Fruit fly (Drosophila melanogaster): ENCODE results near the gene CG14434.

CG14434 gene

DNA sequence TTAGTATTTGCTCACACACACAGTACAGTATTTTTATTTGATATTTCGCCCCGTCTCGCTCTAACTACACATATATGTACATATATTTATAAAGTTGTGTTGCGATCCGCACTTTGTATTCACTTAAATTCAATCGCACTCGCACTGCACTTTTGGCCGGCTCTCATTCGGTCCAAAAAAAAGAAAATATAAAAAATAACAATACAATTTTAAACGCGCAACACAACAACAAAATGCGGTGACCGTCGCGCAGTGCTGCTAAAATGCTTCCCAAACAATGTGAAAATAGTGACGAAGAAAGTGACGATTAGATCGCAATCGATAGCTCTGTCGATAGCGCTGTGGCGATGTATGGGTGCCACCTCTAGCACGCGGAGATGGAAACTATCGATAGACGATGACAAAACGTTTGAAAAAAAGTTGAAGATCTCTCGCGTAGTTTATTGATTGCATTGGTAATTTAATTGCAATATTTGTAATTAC is 63.6 kb downstream of the CG14434 start, which contains the start of the genes C3G and pod1 (continued):
- no peak for TF ChIP-seq Mes4 (GFP tag; optimal IDR thresholded peaks at IDR 0.05)
- no peak for TF ChIP-seq pros (GFP tag; optimal IDR thresholded peaks at IDR 0.05)
- no peak for TF ChIP-seq CG8290 (GFP tag; optimal IDR thresholded peaks at IDR 0.05)
- peak in 1 of 2 experiments; percentile 77 for TF ChIP-seq CG8290 (tag; optimal IDR thresholded peaks at IDR 0.05)
- peak; percentile 85 for TF ChIP-seq CG2129 (GFP tag; IDR thresholded peaks at IDR 0.05; ENCODE audit: partially characterized antibody)
- peak; percentile 71 for TF ChIP-seq row (GFP tag; IDR thresholded peaks at IDR 0.05)
- TF ChIP-seq Sry-δ (GFP tag; optimal IDR thresholded peaks at IDR 0.05) = peak; percentile 100
- no peak for TF ChIP-seq Kr (GFP tag; optimal IDR thresholded peaks at IDR 0.05)
- no peak for TF ChIP-seq B-H1 (GFP tag; IDR thresholded peaks at IDR 0.05)
- TF ChIP-seq bowl (GFP tag; IDR thresholded peaks at IDR 0.05) = no peak
- TF ChIP-seq CG4730 (GFP tag; IDR thresholded peaks at IDR 0.05) = no peak
- no peak for TF ChIP-seq Taf1 (GFP tag; IDR thresholded peaks at IDR 0.05)
- peak; percentile 16 for TF ChIP-seq luna (GFP tag; optimal IDR thresholded peaks at IDR 0.05)
- no peak for TF ChIP-seq CG31365 (tag; optimal IDR thresholded peaks at IDR 0.05)
- no peak for TF ChIP-seq CG10565 (GFP tag; optimal IDR thresholded peaks at IDR 0.05)
- no peak for TF ChIP-seq CG12104 (GFP tag; optimal IDR thresholded peaks at IDR 0.05)
- peak; percentile 7 for TF ChIP-seq scrt (GFP tag; optimal IDR thresholded peaks at IDR 0.05)
- no peak for TF ChIP-seq z (GFP tag; IDR thresholded peaks at IDR 0.05)
- TF ChIP-seq C15 (GFP tag; IDR thresholded peaks at IDR 0.05) = no peak
- no peak for TF ChIP-seq CTCF (GFP tag; optimal IDR thresholded peaks at IDR 0.05)
- TF ChIP-seq CG3065 (GFP tag; optimal IDR thresholded peaks at IDR 0.05) = no peak
- TF ChIP-seq pzg (GFP tag; optimal IDR thresholded peaks at IDR 0.05) = peak; percentile 96
- TF ChIP-seq Nf-YC (tag; optimal IDR thresholded peaks at IDR 0.05) = peak; percentile 45
- peak; percentile 96 for TF ChIP-seq Scr (GFP tag; IDR thresholded peaks at IDR 0.05; ENCODE audit: partially characterized antibody)
- no peak for TF ChIP-seq CG17328 (GFP tag; IDR thresholded peaks at IDR 0.05)
- TF ChIP-seq Aef1 (GFP tag; IDR thresholded peaks at IDR 0.05) = peak; percentile 77
- TF ChIP-seq nerfin-2 (GFP tag; IDR thresholded peaks at IDR 0.05; ENCODE audit: partially characterized antibody) = peak; percentile 96
- peak; percentile 18 for TF ChIP-seq CG2678 (tag; optimal IDR thresholded peaks at IDR 0.05)
- TF ChIP-seq CG8944 (GFP tag; optimal IDR thresholded peaks at IDR 0.05) = peak; percentile 11
- TF ChIP-seq MBD-R2 (GFP tag; IDR thresholded peaks at IDR 0.05) = peak; percentile 69
- TF ChIP-seq HLH4C (GFP tag; IDR thresholded peaks at IDR 0.05; ENCODE audit: partially characterized antibody) = peak; percentile 98
- no peak for TF ChIP-seq CG1233 (GFP tag; optimal IDR thresholded peaks at IDR 0.05)
- peak; percentile 39 for TF ChIP-seq CG12155 (GFP tag; optimal IDR thresholded peaks at IDR 0.05)
- TF ChIP-seq CG9215 (GFP tag; IDR thresholded peaks at IDR 0.05) = no peak
- TF ChIP-seq pan (optimal IDR thresholded peaks at IDR 0.05) = no peak
- TF ChIP-seq pan (GFP tag; optimal IDR thresholded peaks at IDR 0.05 in 1 of 2, IDR thresholded peaks at IDR 0.05 in 1 of 2) = no peak
- no peak for TF ChIP-seq Spps (tag; optimal IDR thresholded peaks at IDR 0.05)
- TF ChIP-seq CG12769 (tag; optimal IDR thresholded peaks at IDR 0.05) = peak; percentile 42
- no peak for TF ChIP-seq CG34376 (GFP tag; optimal IDR thresholded peaks at IDR 0.05)
- peak; percentile 15 for TF ChIP-seq YL-1 (GFP tag; optimal IDR thresholded peaks at IDR 0.05)
- peak; percentile 67 for TF ChIP-seq CG13894 (tag; optimal IDR thresholded peaks at IDR 0.05)
- no peak for TF ChIP-seq Hey (tag; optimal IDR thresholded peaks at IDR 0.05)
- no peak for TF ChIP-seq Hr51 (GFP tag; optimal IDR thresholded peaks at IDR 0.05)
- peak; percentile 21 for TF ChIP-seq Mad (GFP tag; optimal IDR thresholded peaks at IDR 0.05)
- no peak for TF ChIP-seq Hr39 (optimal IDR thresholded peaks at IDR 0.05)
- TF ChIP-seq run (tag; optimal IDR thresholded peaks at IDR 0.05) = no peak
- TF ChIP-seq Jarid2 (GFP tag; optimal IDR thresholded peaks at IDR 0.05) = peak; percentile 19
- TF ChIP-seq CG12219 (GFP tag; optimal IDR thresholded peaks at IDR 0.05) = no peak
- no peak for TF ChIP-seq tap (tag; optimal IDR thresholded peaks at IDR 0.05)
- peak; percentile 73 for TF ChIP-seq Dp (GFP tag; optimal IDR thresholded peaks at IDR 0.05)
- TF ChIP-seq pho (GFP tag; optimal IDR thresholded peaks at IDR 0.05) = peak; percentile 47
- peak; percentile 53 for TF ChIP-seq CG2120 (GFP tag; optimal IDR thresholded peaks at IDR 0.05)
- no peak for TF ChIP-seq ham (GFP tag; IDR thresholded peaks at IDR 0.05)
